Worm (Caenorhabditis elegans) whole organism, L4 larva: ENCODE results near the gene csr-1.
A peak's percentile ranks its signal among the peaks of the same experiment; 100 is the strongest.

ENCODE experiments used
- F44E2.7 ChIP-seq: fragments of 200-800 bp; sonication (Bioruptor generic); IDR thresholded peaks from 2 replicates; pipeline ENCODE4 v2.1.2; 2022; ENCODE audit warnings: missing genetic modification characterization, missing compliant biosample characterization
- aha-1 ChIP-seq: fragments of 150-350 bp; peaks from one replicate; lab custom pipeline; 2014; ENCODE audit warnings: missing biosample characterization, missing genetic modification characterization
- ama-1 ChIP-seq: fragments of 150-350 bp; optimal IDR thresholded peaks from 2 replicates; lab custom pipeline; 2014; ENCODE audit warnings: inconsistent platforms, mixed read lengths
- arid-1 ChIP-seq: fragments of 200-800 bp; sonication (Bioruptor generic); conservative IDR thresholded peaks from 2 replicates; pipeline ENCODE4 v1.3.6; 2022; ENCODE audit warnings: missing genetic modification reagents, missing genetic modification characterization, missing compliant biosample characterization
- attf-4 ChIP-seq: sonication (generic microtip); optimal IDR thresholded peaks from 3 replicates; lab custom pipeline; 2017; ENCODE audit warnings: missing biosample characterization, missing genetic modification characterization
- ceh-20 ChIP-seq: fragments of 200-800 bp; sonication (Bioruptor generic); IDR thresholded peaks from 2 replicates; pipeline ENCODE4 v1.3.6; 2022; ENCODE audit warnings: missing genetic modification reagents, missing genetic modification characterization, missing compliant biosample characterization
- ceh-32 ChIP-seq: sonication (generic microtip); optimal IDR thresholded peaks from 2 replicates; lab custom pipeline; 2016; ENCODE audit warnings: mild to moderate bottlenecking, missing genetic modification characterization, missing compliant biosample characterization; ENCODE audit not compliant: poor library complexity
- ceh-62 ChIP-seq: sonication (generic microtip); optimal IDR thresholded peaks from 2 replicates; lab custom pipeline; 2017; ENCODE audit warnings: missing biosample characterization, missing genetic modification characterization
- daf-16 ChIP-seq, 3 experiments: sonication (generic microtip); optimal IDR thresholded peaks; 2 replicates each; lab custom pipeline; 2016 to 2017; ENCODE audit warnings: missing genetic modification characterization in 3 of 3, missing genetic modification reagents in 3 of 3, mild to moderate bottlenecking in 2 of 3, missing compliant biosample characterization in 2 of 3, missing biosample characterization in 1 of 3, moderate library complexity in 1 of 3
- daf-8 ChIP-seq: fragments of 200-800 bp; sonication (Bioruptor generic); IDR thresholded peaks from 2 replicates; pipeline ENCODE4 v1.3.6; 2022; ENCODE audit warnings: missing genetic modification characterization, missing compliant biosample characterization
- dmd-6 ChIP-seq: fragments of 200-800 bp; sonication (Bioruptor generic); IDR thresholded peaks from 2 replicates; pipeline ENCODE4 v1.3.6; 2022; ENCODE audit warnings: missing genetic modification reagents, missing genetic modification characterization, missing compliant biosample characterization
- duxl-1 ChIP-seq: sonication (generic microtip); optimal IDR thresholded peaks from 2 replicates; lab custom pipeline; 2016; ENCODE audit warnings: mild to moderate bottlenecking, missing genetic modification characterization, moderate library complexity, missing compliant biosample characterization; ENCODE audit not compliant: poor library complexity
- dve-1 ChIP-seq: sonication (generic microtip); optimal IDR thresholded peaks from 2 replicates; lab custom pipeline; 2017; ENCODE audit warnings: antibody characterized with exemption, mild to moderate bottlenecking, missing genetic modification characterization, missing compliant biosample characterization; ENCODE audit not compliant: insufficient read depth
- egl-43 ChIP-seq: fragments of 200-800 bp; sonication (Bioruptor generic); IDR thresholded peaks from 2 replicates; pipeline ENCODE4 v1.3.6; 2022; ENCODE audit warnings: missing genetic modification reagents, missing genetic modification characterization, missing compliant biosample characterization
- fkh-10 ChIP-seq: fragments of 150-350 bp; optimal IDR thresholded peaks from 2 replicates; lab custom pipeline; 2014; ENCODE audit warnings: missing biosample characterization, missing genetic modification reagents, missing genetic modification characterization
- fos-1 ChIP-seq: fragments of 150-350 bp; optimal IDR thresholded peaks from 2 replicates; lab custom pipeline; 2014; ENCODE audit warnings: missing biosample characterization, missing genetic modification characterization
- gei-8 ChIP-seq: fragments of 200-800 bp; sonication (Bioruptor generic); optimal IDR thresholded peaks from 2 replicates; lab custom pipeline; 2018; ENCODE audit warnings: mild to moderate bottlenecking, missing genetic modification characterization, missing compliant biosample characterization
- hlh-11 ChIP-seq: fragments of 200-800 bp; sonication (Bioruptor generic); optimal IDR thresholded peaks from 2 replicates; lab custom pipeline; 2018; ENCODE audit warnings: mild to moderate bottlenecking, missing genetic modification characterization, missing compliant biosample characterization
- jun-1 ChIP-seq: fragments of 150-350 bp; optimal IDR thresholded peaks from 2 replicates; lab custom pipeline; 2014; ENCODE audit warnings: missing biosample characterization, missing genetic modification reagents, missing genetic modification characterization
- lin-1 ChIP-seq: fragments of 200-800 bp; sonication (Bioruptor generic); IDR thresholded peaks from 2 replicates; pipeline ENCODE4 v1.3.6; 2022; ENCODE audit warnings: missing genetic modification reagents, missing genetic modification characterization, missing compliant biosample characterization
- lin-13 ChIP-seq: fragments of 150-350 bp; optimal IDR thresholded peaks from 2 replicates; lab custom pipeline; 2014; ENCODE audit warnings: missing biosample characterization, missing genetic modification reagents, missing genetic modification characterization
- lin-15B ChIP-seq: fragments of 150-350 bp; sonication (generic microtip); optimal IDR thresholded peaks from 3 replicates; lab custom pipeline; 2014; ENCODE audit warnings: missing biosample characterization, missing genetic modification characterization
- lir-3 ChIP-seq: sonication (generic microtip); optimal IDR thresholded peaks from 2 replicates; lab custom pipeline; 2016; ENCODE audit warnings: mild to moderate bottlenecking, missing genetic modification characterization, missing compliant biosample characterization
- lsy-2 ChIP-seq, 2 experiments: fragments of 150-350 bp in 1 of 2; sonication (generic microtip) in 1 of 2; optimal IDR thresholded peaks; 2 replicates each; lab custom pipeline; 2014 to 2017; ENCODE audit warnings: missing biosample characterization in 2 of 2, missing genetic modification characterization in 2 of 2
- madf-9 ChIP-seq: fragments of 200-800 bp; sonication (Bioruptor generic); conservative IDR thresholded peaks from 2 replicates; pipeline ENCODE4 v1.3.6; 2022; ENCODE audit warnings: missing genetic modification reagents, missing genetic modification characterization, missing compliant biosample characterization
- mep-1 ChIP-seq: fragments of 150-350 bp; sonication (generic microtip); optimal IDR thresholded peaks from 3 replicates; lab custom pipeline; 2014; ENCODE audit warnings: missing biosample characterization, missing genetic modification characterization
- mes-2 ChIP-seq: sonication (generic microtip); optimal IDR thresholded peaks from 2 replicates; lab custom pipeline; 2016; ENCODE audit warnings: missing genotype, mild to moderate bottlenecking, missing genetic modification characterization, missing compliant biosample characterization; ENCODE audit not compliant: poor library complexity, severe bottlenecking
- mxl-2 ChIP-seq: fragments of 200-800 bp; sonication (Bioruptor generic); conservative IDR thresholded peaks from 2 replicates; pipeline ENCODE4 v1.3.6; 2022; ENCODE audit warnings: missing genetic modification reagents, missing genetic modification characterization, missing compliant biosample characterization
- mxl-3 ChIP-seq: fragments of 200-800 bp; sonication (Bioruptor generic); optimal IDR thresholded peaks from 2 replicates; lab custom pipeline; 2018; ENCODE audit warnings: mild to moderate bottlenecking, missing genetic modification characterization, missing compliant biosample characterization
- nhr-25 ChIP-seq: sonication (generic microtip); optimal IDR thresholded peaks from 2 replicates; lab custom pipeline; 2017; ENCODE audit warnings: missing genetic modification characterization, mild to moderate bottlenecking, missing compliant biosample characterization, antibody characterized with exemption, moderate library complexity, borderline replicate concordance; ENCODE audit not compliant: insufficient read depth
- nhr-28 ChIP-seq: fragments of 150-350 bp; optimal IDR thresholded peaks from 2 replicates; lab custom pipeline; 2014; ENCODE audit warnings: missing biosample characterization, missing genetic modification characterization
- nhr-48 ChIP-seq: sonication (generic microtip); optimal IDR thresholded peaks from 2 replicates; lab custom pipeline; 2016; ENCODE audit warnings: mild to moderate bottlenecking, missing genetic modification characterization, missing compliant biosample characterization
- pha-4 ChIP-seq, 2 experiments: fragments of 150-350 bp in 1 of 2; fragments of 200-800 bp in 1 of 2; sonication (Bioruptor generic) in 1 of 2; IDR thresholded peaks in 1 of 2; optimal IDR thresholded peaks in 1 of 2; 2 replicates each; pipeline versions ENCODE4 v1.3.6 to Lab custom; 2014 to 2022; ENCODE audit warnings: missing genetic modification characterization in 2 of 2, missing genetic modification reagents in 2 of 2, missing biosample characterization in 1 of 2, missing compliant biosample characterization in 1 of 2
- pqm-1 ChIP-seq: sonication (generic microtip); optimal IDR thresholded peaks from 2 replicates; lab custom pipeline; 2017; ENCODE audit warnings: missing biosample characterization, missing genetic modification characterization
- rbr-2 ChIP-seq: sonication (generic microtip); optimal IDR thresholded peaks from 2 replicates; lab custom pipeline; 2016; ENCODE audit warnings: missing genotype, missing genetic modification characterization, missing compliant biosample characterization
- set-16 ChIP-seq: fragments of 200-800 bp; sonication (Bioruptor generic); IDR thresholded peaks from 2 replicates; pipeline ENCODE4 v1.3.6; 2022; ENCODE audit warnings: missing genetic modification reagents, missing genetic modification characterization, missing compliant biosample characterization
- snpc-1.2 ChIP-seq: fragments of 200-800 bp; sonication (Bioruptor generic); IDR thresholded peaks from 2 replicates; pipeline ENCODE4 v1.3.6; 2022; ENCODE audit warnings: missing genetic modification reagents, missing genetic modification characterization, missing compliant biosample characterization
- tag-97 ChIP-seq: fragments of 200-800 bp; sonication (Bioruptor generic); IDR thresholded peaks from 2 replicates; pipeline ENCODE4 v1.3.6; 2022; ENCODE audit warnings: missing genetic modification characterization, missing compliant biosample characterization
- vab-7 ChIP-seq: fragments of 200-800 bp; sonication (Bioruptor generic); IDR thresholded peaks from 2 replicates; pipeline ENCODE4 v1.3.6; 2022; ENCODE audit warnings: missing genetic modification reagents, missing genetic modification characterization, missing compliant biosample characterization
- zag-1 ChIP-seq: fragments of 150-350 bp; optimal IDR thresholded peaks from 2 replicates; lab custom pipeline; 2014; ENCODE audit warnings: missing biosample characterization, missing genetic modification characterization
- zfp-3 ChIP-seq: fragments of 200-800 bp; sonication (Bioruptor generic); conservative IDR thresholded peaks from 2 replicates; pipeline ENCODE4 v1.3.6; 2022; ENCODE audit warnings: missing genetic modification reagents, missing genetic modification characterization, missing compliant biosample characterization
- ztf-7 ChIP-seq: fragments of 150-350 bp; optimal IDR thresholded peaks from 2 replicates; lab custom pipeline; 2014; ENCODE audit warnings: missing biosample characterization, missing genetic modification characterization

csr-1 gene

ce11 chrIV:7923982-7924480, 33.0 kb upstream of the csr-1 start, which contains the start of the genes xpo-3 and C49H3.3 (continued):
- no peak for TF ChIP-seq mxl-2 (GFP tag; lab: Robert Waterston, UW)
- no peak for TF ChIP-seq ceh-32 (tag; lab: Kevin White, UChicago)
- TF ChIP-seq mes-2 (tag; lab: Kevin White, UChicago) = peak; percentile 65
- TF ChIP-seq pqm-1 (tag; lab: Kevin White, UChicago) = no peak
- no peak for TF ChIP-seq jun-1 (tag; lab: Kevin White, UChicago)
- peak; percentile 27 for TF ChIP-seq hlh-11 (tag; lab: Kevin White, UChicago)
- TF ChIP-seq tag-97 (GFP tag; lab: Robert Waterston, UW) = no peak
- TF ChIP-seq lsy-2 (tag; optimal IDR thresholded peaks at IDR 0.05; lab: Kevin White, UChicago) = peak in 1 of 2 experiments; percentile 82
- no peak for TF ChIP-seq madf-9 (GFP tag; lab: Robert Waterston, UW)
- peak; percentile 15 for TF ChIP-seq rbr-2
- TF ChIP-seq aha-1 (tag; lab: Kevin White, UChicago) = peak; percentile 51
- no peak for TF ChIP-seq zfp-3
- no peak for TF ChIP-seq ceh-20 (GFP tag; lab: Robert Waterston, UW)
- TF ChIP-seq lin-15B = no peak
- TF ChIP-seq nhr-28 (tag; lab: Kevin White, UChicago) = peak; percentile 10
- TF ChIP-seq mep-1 = peak; percentile 52
- no peak for TF ChIP-seq ztf-7
- peak; percentile 38 for TF ChIP-seq dve-1 (tag; lab: Kevin White, UChicago)
- no peak for TF ChIP-seq egl-43
- TF ChIP-seq duxl-1 (tag; lab: Kevin White, UChicago) = no peak

ce11 chrIV:7924975-7925828, 31.9 kb upstream of the csr-1 start:
- TF ChIP-seq daf-16 (GFP tag; optimal IDR thresholded peaks at IDR 0.05; lab: Kevin White, UChicago) (peak in 1 of 2 experiments; percentile 16), daf-16 (tag; optimal IDR thresholded peaks at IDR 0.05; lab: Kevin White, UChicago) (no peak), F44E2.7 (no peak), mxl-2 (GFP tag; lab: Robert Waterston, UW) (no peak), zfp-3 (peak; percentile 57; the same call in 1 of the 2 replicates), set-16 (GFP tag; lab: Robert Waterston, UW) (peak; percentile 50), nhr-25 (no peak), nhr-48 (tag; lab: Kevin White, UChicago) (no peak), lsy-2 (tag; optimal IDR thresholded peaks at IDR 0.05; lab: Kevin White, UChicago) (peak in 1 of 2 experiments; percentile 20), dmd-6 (GFP tag; lab: Robert Waterston, UW) (no peak), nhr-28 (tag; lab: Kevin White, UChicago) (no peak), ztf-7 (no peak), arid-1 (GFP tag; lab: Robert Waterston, UW) (peak; percentile 32; the same call in 1 of the 2 replicates), snpc-1.2 (GFP tag; lab: Robert Waterston, UW) (peak; percentile 55; the same call in 1 of the 2 replicates), gei-8 (GFP tag; lab: Kevin White, UChicago) (no peak), aha-1 (tag; lab: Kevin White, UChicago) (peak; percentile 80), ama-1 (peak; percentile 75), mes-2 (tag; lab: Kevin White, UChicago) (peak; percentile 8)

ce11 chrIV:7926102-7926840, 30.8 kb upstream of the csr-1 start, which contains the start of gene rps-2:
rps-2 (minus strand) TSS chrIV:7926391.
- 0 out of 2 replicates have a peak, but pooled peaks have one; percentile 20 for TF ChIP-seq pha-4 (GFP tag; IDR thresholded peaks at IDR 0.05; lab: Robert Waterston, UW)
- no peak for TF ChIP-seq pha-4 (tag; optimal IDR thresholded peaks at IDR 0.05; lab: Kevin White, UChicago)
- TF ChIP-seq pqm-1 (tag; lab: Kevin White, UChicago) = no peak
- no peak for TF ChIP-seq dve-1 (tag; lab: Kevin White, UChicago)
- TF ChIP-seq lin-13 (GFP tag; lab: Kevin White, UChicago) = no peak
- no peak for TF ChIP-seq mxl-3 (GFP tag; lab: Kevin White, UChicago)
- no peak for TF ChIP-seq lin-1 (GFP tag; lab: Robert Waterston, UW)
- TF ChIP-seq attf-4 (tag; lab: Kevin White, UChicago) = no peak
- no peak for TF ChIP-seq fos-1 (tag; lab: Kevin White, UChicago)
- peak; percentile 87; the same call in 1 of the 2 replicates for TF ChIP-seq set-16 (GFP tag; lab: Robert Waterston, UW)
- no peak for TF ChIP-seq fkh-10 (GFP tag; lab: Kevin White, UChicago)
- TF ChIP-seq vab-7 (GFP tag; lab: Robert Waterston, UW) = no peak
- no peak for TF ChIP-seq zag-1 (tag; lab: Kevin White, UChicago)
- no peak for TF ChIP-seq ceh-62
- TF ChIP-seq daf-8 (GFP tag; lab: Robert Waterston, UW) = no peak
- peak; percentile 18 for TF ChIP-seq rbr-2
- TF ChIP-seq lir-3 (tag; lab: Kevin White, UChicago) = no peak
